Fruit fly (Drosophila melanogaster) whole organism, prepupa: ENCODE data around the gene siz.

Experiments used
- CG10631 ChIP-seq: fragments of 200-800 bp; sonication (Bioruptor generic); optimal IDR thresholded peaks from 2 replicates; lab custom pipeline; 2016; ENCODE audit warnings: missing biosample characterization, missing genetic modification characterization
- CG10669 ChIP-seq: fragments of 200-800 bp; sonication (Bioruptor generic); optimal IDR thresholded peaks from 3 replicates; lab custom pipeline; 2018; ENCODE audit warnings: missing biosample characterization, mild to moderate bottlenecking, missing genetic modification characterization, moderate library complexity
- CG11294 ChIP-seq: fragments of 200-800 bp; sonication (Bioruptor generic); IDR thresholded peaks from 2 replicates; pipeline ENCODE4 v1.3.6; 2022; ENCODE audit warnings: missing biosample characterization, missing genetic modification characterization
- CG15336 ChIP-seq: fragments of 200-800 bp; sonication (Bioruptor generic); IDR thresholded peaks from 2 replicates; pipeline ENCODE4 v1.3.6; 2022; ENCODE audit warnings: missing biosample characterization, missing genetic modification characterization
- CG1621 ChIP-seq: fragments of 200-800 bp; sonication (Bioruptor generic); optimal IDR thresholded peaks from 3 replicates; lab custom pipeline; 2018; ENCODE audit warnings: missing biosample characterization, mild to moderate bottlenecking, missing genetic modification characterization
- CG16779 ChIP-seq: fragments of 200-800 bp; sonication (Bioruptor generic); optimal IDR thresholded peaks from 3 replicates; lab custom pipeline; 2017; ENCODE audit warnings: missing biosample characterization, mild to moderate bottlenecking, missing genetic modification characterization
- CG31627 ChIP-seq: fragments of 200-800 bp; sonication (Bioruptor generic); optimal IDR thresholded peaks from 3 replicates; lab custom pipeline; 2016; ENCODE audit warnings: missing biosample characterization, missing genetic modification characterization
- CG32006 ChIP-seq: fragments of 200-800 bp; sonication (Bioruptor generic); optimal IDR thresholded peaks from 3 replicates; lab custom pipeline; 2017; ENCODE audit warnings: missing biosample characterization, mild to moderate bottlenecking, missing genetic modification characterization
- CG34406 ChIP-seq: fragments of 200-800 bp; sonication (Bioruptor generic); optimal IDR thresholded peaks from 3 replicates; lab custom pipeline; 2016; ENCODE audit warnings: missing biosample characterization, missing genetic modification characterization
- CG3919 ChIP-seq: fragments of 200-800 bp; sonication (Bioruptor generic); optimal IDR thresholded peaks from 3 replicates; lab custom pipeline; 2016; ENCODE audit warnings: missing biosample characterization, missing genetic modification characterization
- CG6163 ChIP-seq: fragments of 200-800 bp; sonication (Bioruptor generic); IDR thresholded peaks from 3 replicates; pipeline ENCODE4 v1.3.6; 2022; ENCODE audit warnings: missing biosample characterization, missing genetic modification characterization
- CG6276 ChIP-seq: fragments of 200-800 bp; sonication (Bioruptor generic); optimal IDR thresholded peaks from 2 replicates; lab custom pipeline; 2017; ENCODE audit warnings: missing biosample characterization, mild to moderate bottlenecking, missing genetic modification characterization
- CG6792 ChIP-seq: fragments of 200-800 bp; sonication (Bioruptor generic); optimal IDR thresholded peaks from 3 replicates; lab custom pipeline; 2016; ENCODE audit warnings: missing biosample characterization, missing genetic modification characterization
- CG7368 ChIP-seq: fragments of 200-800 bp; sonication (Bioruptor generic); optimal IDR thresholded peaks from 3 replicates; lab custom pipeline; 2016; ENCODE audit warnings: missing biosample characterization, missing genetic modification characterization
- CG8119 ChIP-seq: fragments of 200-800 bp; sonication (Bioruptor generic); IDR thresholded peaks from 3 replicates; pipeline ENCODE4 v1.3.6; 2022; ENCODE audit warnings: missing biosample characterization, missing genetic modification characterization
- CG8319 ChIP-seq: fragments of 200-800 bp; sonication (Bioruptor generic); optimal IDR thresholded peaks from 3 replicates; lab custom pipeline; 2016; ENCODE audit warnings: missing biosample characterization, missing genetic modification characterization
- CG8632 ChIP-seq: fragments of 200-800 bp; sonication (Bioruptor generic); optimal IDR thresholded peaks from 3 replicates; lab custom pipeline; 2016; ENCODE audit warnings: missing biosample characterization, missing genetic modification characterization
- Eip78C ChIP-seq: fragments of 200-800 bp; sonication (Bioruptor generic); peaks from one replicate; lab custom pipeline; 2016; ENCODE audit warnings: missing biosample characterization, missing genetic modification characterization
- Eip93F ChIP-seq: fragments of 200-800 bp; sonication (Bioruptor generic); optimal IDR thresholded peaks from 2 replicates; lab custom pipeline; 2016; ENCODE audit warnings: missing biosample characterization, mild to moderate bottlenecking, missing genetic modification characterization
- Ets21C ChIP-seq: fragments of 200-800 bp; sonication (Bioruptor generic); optimal IDR thresholded peaks from 3 replicates; lab custom pipeline; 2016; ENCODE audit warnings: missing biosample characterization, missing genetic modification characterization
- Ets96B ChIP-seq: fragments of 200-800 bp; optimal IDR thresholded peaks from 2 replicates; lab custom pipeline; 2019; ENCODE audit warnings: missing biosample characterization, mild to moderate bottlenecking, missing genetic modification characterization, moderate library complexity
- Gug ChIP-seq: fragments of 200-800 bp; sonication (Bioruptor generic); IDR thresholded peaks from 2 replicates; pipeline ENCODE4 v1.3.6; 2022; ENCODE audit warnings: missing biosample characterization, missing genetic modification characterization
- Hr39 ChIP-seq: fragments of 200-800 bp; sonication (Bioruptor generic); optimal IDR thresholded peaks from 2 replicates; lab custom pipeline; 2016; ENCODE audit warnings: missing biosample characterization, missing genetic modification characterization
- Hr4 ChIP-seq: fragments of 200-800 bp; sonication (Bioruptor generic); optimal IDR thresholded peaks from 3 replicates; lab custom pipeline; 2016; ENCODE audit warnings: missing biosample characterization, missing genetic modification characterization
- Lpt ChIP-seq: fragments of 200-800 bp; sonication (Bioruptor generic); optimal IDR thresholded peaks from 3 replicates; lab custom pipeline; 2016; ENCODE audit warnings: missing biosample characterization, missing genetic modification characterization
- Met ChIP-seq: fragments of 200-800 bp; sonication (Bioruptor generic); optimal IDR thresholded peaks from 3 replicates; lab custom pipeline; 2016; ENCODE audit warnings: missing biosample characterization, missing genetic modification characterization
- OdsH ChIP-seq: fragments of 200-800 bp; sonication (Bioruptor generic); optimal IDR thresholded peaks from 3 replicates; lab custom pipeline; 2016; ENCODE audit warnings: missing biosample characterization, missing genetic modification characterization
- Smox ChIP-seq: fragments of 200-800 bp; sonication (Bioruptor generic); optimal IDR thresholded peaks from 3 replicates; lab custom pipeline; 2016; ENCODE audit warnings: missing biosample characterization, missing genetic modification characterization
- Sox102F ChIP-seq: fragments of 200-800 bp; sonication (Bioruptor generic); optimal IDR thresholded peaks from 2 replicates; lab custom pipeline; 2016; ENCODE audit warnings: missing biosample characterization, mild to moderate bottlenecking, missing genetic modification characterization
- Sox14 ChIP-seq: fragments of 200-800 bp; sonication (Bioruptor generic); optimal IDR thresholded peaks from 3 replicates; lab custom pipeline; 2016; ENCODE audit warnings: missing biosample characterization, missing genetic modification characterization
- achi ChIP-seq: fragments of 200-800 bp; sonication (Bioruptor generic); optimal IDR thresholded peaks from 3 replicates; lab custom pipeline; 2016; ENCODE audit warnings: missing biosample characterization, missing genetic modification characterization
- acj6 ChIP-seq: fragments of 200-800 bp; sonication (Bioruptor generic); optimal IDR thresholded peaks from 3 replicates; lab custom pipeline; 2016; ENCODE audit warnings: missing biosample characterization, missing genetic modification characterization
- cyc ChIP-seq: fragments of 200-800 bp; sonication (Bioruptor generic); optimal IDR thresholded peaks from 3 replicates; lab custom pipeline; 2016; ENCODE audit warnings: missing biosample characterization, missing genetic modification characterization
- dsx ChIP-seq: fragments of 200-800 bp; optimal IDR thresholded peaks from 3 replicates; lab custom pipeline; 2019; ENCODE audit warnings: missing biosample characterization, mild to moderate bottlenecking, missing genetic modification characterization, moderate library complexity; ENCODE audit not compliant: poor library complexity, severe bottlenecking
- eg ChIP-seq: fragments of 200-800 bp; sonication (Bioruptor generic); IDR thresholded peaks from 3 replicates; pipeline ENCODE4 v1.3.6; 2022; ENCODE audit warnings: missing biosample characterization, missing genetic modification characterization
- esn ChIP-seq: fragments of 200-800 bp; sonication (Bioruptor generic); optimal IDR thresholded peaks from 2 replicates; lab custom pipeline; 2016; ENCODE audit warnings: missing biosample characterization, mild to moderate bottlenecking, missing genetic modification characterization, moderate library complexity
- fkh ChIP-seq: fragments of 200-800 bp; sonication (Bioruptor generic); optimal IDR thresholded peaks from 3 replicates; lab custom pipeline; 2017; ENCODE audit warnings: missing biosample characterization, mild to moderate bottlenecking, missing genetic modification characterization, moderate library complexity
- lz ChIP-seq: fragments of 200-800 bp; sonication (Bioruptor generic); optimal IDR thresholded peaks from 3 replicates; lab custom pipeline; 2016; ENCODE audit warnings: missing biosample characterization, missing genetic modification characterization
- net ChIP-seq: fragments of 200-800 bp; sonication (Bioruptor generic); optimal IDR thresholded peaks from 3 replicates; lab custom pipeline; 2016; ENCODE audit warnings: missing biosample characterization, missing genetic modification characterization
- pdm3 ChIP-seq: fragments of 200-800 bp; sonication (Bioruptor generic); optimal IDR thresholded peaks from 3 replicates; lab custom pipeline; 2016; ENCODE audit warnings: missing biosample characterization, missing genetic modification characterization
- ss ChIP-seq, 2 experiments: fragments of 200-800 bp; sonication (Bioruptor generic); optimal IDR thresholded peaks; 2 replicates in 1 of 2; 3 replicates in 1 of 2; lab custom pipeline; 2017 to 2018; ENCODE audit warnings: mild to moderate bottlenecking in 2 of 2, missing biosample characterization in 2 of 2, missing genetic modification characterization in 2 of 2, moderate library complexity in 1 of 2
- svp ChIP-seq: fragments of 200-800 bp; sonication (Bioruptor generic); peaks from one replicate; lab custom pipeline; 2016; ENCODE audit warnings: missing biosample characterization, missing genetic modification characterization
- topi ChIP-seq: fragments of 200-800 bp; sonication (Bioruptor generic); optimal IDR thresholded peaks from 3 replicates; lab custom pipeline; 2016; ENCODE audit warnings: missing biosample characterization, missing genetic modification characterization
- vri ChIP-seq: fragments of 200-800 bp; sonication (Bioruptor generic); optimal IDR thresholded peaks from 3 replicates; lab custom pipeline; 2016; ENCODE audit warnings: missing biosample characterization, mild to moderate bottlenecking, missing genetic modification characterization

The siz gene

DNA sequence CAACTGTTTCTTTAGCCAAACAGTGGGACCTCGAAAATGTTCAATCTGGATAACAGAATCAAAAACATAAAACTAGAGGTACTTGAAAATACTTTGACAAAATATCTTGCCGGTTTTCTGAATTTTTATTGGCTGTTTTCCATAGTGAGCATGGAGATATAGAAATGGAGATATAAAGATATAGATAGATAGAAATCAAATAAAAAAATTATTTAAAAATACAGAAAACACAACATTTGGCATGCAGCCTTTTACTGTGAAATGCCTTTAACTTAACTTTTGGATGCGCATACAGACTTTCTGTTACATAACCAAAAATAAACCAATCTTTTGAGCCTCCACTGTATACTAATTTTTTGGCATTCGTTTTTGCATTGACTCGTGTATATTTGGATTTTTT is 66.1 kb downstream of the siz start:
- TF ChIP-seq CG15336 (0 out of 2 replicates have a peak, but pooled peaks have one; percentile 17), topi (GFP tag; lab: Kevin White, UChicago) (peak; percentile 46), acj6 (GFP tag; lab: Kevin White, UChicago) (peak; percentile 30), Met (GFP tag; lab: Kevin White, UChicago) (peak; percentile 59), CG8119 (peak; percentile 41; the same call in 1 of the 3 replicates), CG8319 (GFP tag; lab: Kevin White, UChicago) (no peak), Eip78C (peak; percentile 54), svp (GFP tag; lab: Kevin White, UChicago) (peak; percentile 80), CG6792 (GFP tag; lab: Kevin White, UChicago) (no peak), CG6276 (GFP tag; lab: Kevin White, UChicago) (peak; percentile 26), CG11294 (GFP tag; lab: Robert Waterston, UW) (no peak), CG34406 (GFP tag; lab: Kevin White, UChicago) (no peak), lz (GFP tag; lab: Kevin White, UChicago) (peak; percentile 23), Ets21C (GFP tag; lab: Kevin White, UChicago) (peak; percentile 40), CG3919 (GFP tag; lab: Kevin White, UChicago) (no peak), Sox102F (GFP tag; lab: Kevin White, UChicago) (peak; percentile 51), dsx (GFP tag; lab: Kevin White, UChicago) (no peak), OdsH (peak; percentile 25), Smox (peak; percentile 38), net (GFP tag; lab: Kevin White, UChicago) (peak; percentile 4), Eip93F (GFP tag; lab: Kevin White, UChicago) (no peak), CG1621 (no peak), Sox14 (peak; percentile 19), esn (peak; percentile 50), CG8632 (GFP tag; lab: Kevin White, UChicago) (no peak), ss (GFP tag; optimal IDR thresholded peaks at IDR 0.05; lab: Kevin White, UChicago) (no peak), CG31627 (GFP tag; lab: Kevin White, UChicago) (peak; percentile 42), Hr4 (GFP tag; lab: Kevin White, UChicago) (peak; percentile 21), CG32006 (GFP tag; lab: Kevin White, UChicago) (peak; percentile 25), eg (GFP tag; lab: Robert Waterston, UW) (0 out of 3 replicates have a peak, but pooled peaks have one; percentile 20), Hr39 (GFP tag; lab: Kevin White, UChicago) (peak; percentile 42), cyc (GFP tag; lab: Kevin White, UChicago) (peak; percentile 26)

DNA sequence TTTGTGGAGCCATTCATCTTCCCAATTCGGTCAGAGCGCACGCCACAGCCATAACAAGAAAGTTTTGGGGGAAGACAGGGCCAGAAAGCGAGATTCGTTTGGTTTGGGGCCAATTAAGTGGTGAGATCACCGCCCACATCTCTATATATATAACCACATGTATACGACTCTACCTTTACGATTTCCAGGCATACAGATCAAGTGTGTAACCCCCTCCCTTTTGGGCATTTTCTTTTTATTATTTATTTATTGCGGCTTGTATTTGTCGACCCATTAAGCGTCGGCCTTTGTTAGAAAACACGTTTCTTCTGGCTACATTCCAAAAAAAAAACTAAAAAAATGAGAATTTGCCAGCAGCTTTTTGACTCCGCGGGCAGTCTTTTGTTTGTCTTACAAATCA is 67.0 kb downstream of the siz start:
- no peak for TF ChIP-seq Smox
- peak; percentile 44 for TF ChIP-seq fkh (GFP tag; lab: Kevin White, UChicago)

- no peak for TF ChIP-seq Eip93F (GFP tag; lab: Kevin White, UChicago)
- TF ChIP-seq Eip78C = peak; percentile 75
- TF ChIP-seq CG10669 (GFP tag; lab: Kevin White, UChicago) = no peak
- TF ChIP-seq Ets96B (tag; lab: Kevin White, UChicago) = no peak
- TF ChIP-seq Gug = no peak
- peak; percentile 8 for TF ChIP-seq CG34406 (GFP tag; lab: Kevin White, UChicago)
- TF ChIP-seq CG16779 = no peak
- peak; percentile 8 for TF ChIP-seq Sox102F (GFP tag; lab: Kevin White, UChicago)
- TF ChIP-seq net (GFP tag; lab: Kevin White, UChicago) = peak; percentile 26
- TF ChIP-seq Hr4 (GFP tag; lab: Kevin White, UChicago) = peak; percentile 55
- TF ChIP-seq Smox = peak; percentile 22
- peak; percentile 3 for TF ChIP-seq CG31627 (GFP tag; lab: Kevin White, UChicago)
- TF ChIP-seq CG1621 = peak; percentile 16
- TF ChIP-seq vri (GFP tag; lab: Kevin White, UChicago) = peak; percentile 52
- TF ChIP-seq CG6163 (GFP tag; lab: Robert Waterston, UW) = peak; percentile 49; the same call in 2 of the 3 replicates
- TF ChIP-seq CG15336 = 0 out of 2 replicates have a peak, but pooled peaks have one; percentile 32
- TF ChIP-seq acj6 (GFP tag; lab: Kevin White, UChicago) = no peak
- TF ChIP-seq pdm3 (GFP tag; lab: Kevin White, UChicago) = peak; percentile 31
- 0 out of 3 replicates have a peak, but pooled peaks have one; percentile 39 for TF ChIP-seq eg (GFP tag; lab: Robert Waterston, UW)
- TF ChIP-seq CG8119 = no peak
- TF ChIP-seq Sox14 = peak; percentile 44
- TF ChIP-seq Met (GFP tag; lab: Kevin White, UChicago) = peak; percentile 19
- TF ChIP-seq achi (GFP tag; lab: Kevin White, UChicago) = peak; percentile 6
- TF ChIP-seq esn = peak; percentile 26
- TF ChIP-seq CG3919 (GFP tag; lab: Kevin White, UChicago) = no peak
- TF ChIP-seq Hr39 (GFP tag; lab: Kevin White, UChicago) = peak; percentile 24
- TF ChIP-seq fkh (GFP tag; lab: Kevin White, UChicago) = no peak
- peak; percentile 21 for TF ChIP-seq CG10631 (GFP tag; lab: Kevin White, UChicago)
- TF ChIP-seq lz (GFP tag; lab: Kevin White, UChicago) = peak; percentile 5
- TF ChIP-seq CG7368 (GFP tag; lab: Kevin White, UChicago) = no peak
- peak; percentile 23 for TF ChIP-seq Lpt (GFP tag; lab: Kevin White, UChicago)
Observed at dm6 chr3L:21104338-21105018, 70.1 kb downstream of the siz start.
